Fruit fly (Drosophila melanogaster): ENCODE results near the gene CG31922.

CG31922 gene

dm6 chr2L:1169867-1170415 is at the start of gene CG31922, which contains the start of gene Plap:
CG31922 (plus strand) TSS chr2L:1170181.
Plap (minus strand) TSS chr2L:1170365.
- no peak for TF ChIP-seq Dll (optimal IDR thresholded peaks at IDR 0.05)
- no peak for TF ChIP-seq pan (optimal IDR thresholded peaks at IDR 0.05)
- no peak for TF ChIP-seq CG8478 (optimal IDR thresholded peaks at IDR 0.05)
- no peak for TF ChIP-seq EcR (GFP tag; optimal IDR thresholded peaks at IDR 0.05)
- no peak for TF ChIP-seq psq (optimal IDR thresholded peaks at IDR 0.05)
- no peak for TF ChIP-seq usp (GFP tag; optimal IDR thresholded peaks at IDR 0.05)

DNA sequence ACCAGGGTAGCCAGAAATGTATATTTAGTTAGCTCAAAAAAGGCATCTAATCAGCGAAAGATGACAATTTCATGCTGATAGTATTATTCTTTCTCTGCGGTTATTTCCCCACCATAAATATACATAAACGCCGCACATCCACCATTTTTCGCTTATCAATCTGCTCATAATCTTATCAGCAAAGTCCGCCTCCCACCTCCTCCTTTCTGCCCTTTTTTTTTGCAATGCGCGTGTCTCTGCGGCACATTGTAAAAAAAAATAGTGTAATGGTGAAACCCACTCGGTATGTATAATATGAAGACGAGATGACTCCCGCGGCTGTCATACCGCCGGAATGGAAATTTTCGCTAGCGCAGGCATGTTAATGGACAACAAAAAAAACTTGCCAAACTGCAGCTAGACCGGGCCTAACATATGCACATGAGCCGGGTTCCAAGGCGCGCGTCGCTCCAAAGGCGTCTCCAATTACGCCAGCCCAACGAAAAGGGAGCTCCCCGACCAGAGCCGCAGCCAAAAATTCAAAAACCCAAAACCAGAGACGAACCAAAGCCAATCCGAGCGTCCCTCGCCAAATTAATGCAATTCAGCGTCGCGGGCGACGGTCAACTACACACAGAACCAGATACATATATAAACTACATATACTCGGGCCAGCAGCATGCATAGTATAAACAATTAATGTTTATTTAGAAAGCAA is 49.6 kb upstream of the CG31922 start:
- TF ChIP-seq pan (optimal IDR thresholded peaks at IDR 0.05) (no peak), CG8478 (optimal IDR thresholded peaks at IDR 0.05) (no peak), Dll (optimal IDR thresholded peaks at IDR 0.05) (no peak)

DNA sequence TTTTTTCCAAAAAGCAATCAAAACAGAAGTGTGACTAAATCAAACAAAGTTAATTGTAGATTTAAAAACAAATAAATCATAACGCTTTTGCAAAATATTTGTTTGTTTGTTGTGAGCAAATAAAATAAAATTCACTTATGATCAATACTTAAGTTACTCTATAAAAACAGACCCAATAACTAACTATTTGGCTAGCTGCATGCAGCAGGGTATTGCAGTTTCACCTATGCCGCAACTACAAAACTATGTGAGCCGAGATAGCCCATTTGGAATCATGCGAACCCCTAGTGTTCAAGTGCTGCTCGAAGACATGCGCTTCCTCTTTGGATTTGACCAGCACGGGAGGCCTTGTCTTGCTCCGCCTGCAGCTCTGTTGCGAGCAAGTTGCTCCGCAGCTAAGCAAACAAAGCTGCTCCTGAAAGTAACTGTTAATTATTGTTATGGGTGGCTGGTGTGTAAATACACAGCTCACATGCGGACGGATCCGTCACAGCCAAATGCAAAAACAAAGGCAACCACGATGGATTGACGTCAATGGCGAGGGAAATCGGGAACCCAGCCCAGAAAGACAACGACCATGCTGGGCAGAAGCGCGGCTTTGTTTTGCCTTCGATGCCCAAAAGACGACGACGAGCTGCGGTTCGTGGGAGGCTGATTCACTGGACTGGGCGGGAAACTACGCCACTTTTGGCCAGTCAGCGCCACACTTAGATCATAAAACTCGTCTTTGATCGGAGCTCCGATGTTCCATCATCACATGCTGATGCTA is 47.9 kb upstream of the CG31922 start:
- TF ChIP-seq psq (optimal IDR thresholded peaks at IDR 0.05) (no peak), Dll (optimal IDR thresholded peaks at IDR 0.05) (no peak), pan (optimal IDR thresholded peaks at IDR 0.05) (no peak), EcR (GFP tag; optimal IDR thresholded peaks at IDR 0.05) (no peak), CG8478 (optimal IDR thresholded peaks at IDR 0.05) (no peak), usp (GFP tag; optimal IDR thresholded peaks at IDR 0.05) (no peak)

DNA sequence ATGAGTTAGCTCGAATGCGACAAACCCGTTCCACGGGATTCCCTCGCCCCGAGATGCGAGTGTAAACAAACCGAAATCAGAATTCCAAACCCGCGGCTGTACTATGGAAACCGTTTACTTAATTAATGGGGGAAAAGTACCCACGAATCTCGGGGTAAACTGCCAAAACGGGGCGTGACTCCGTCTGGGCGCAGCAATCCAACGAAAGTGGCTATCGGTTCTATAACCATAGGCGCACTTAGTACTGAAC is 47.3 kb upstream of the CG31922 start:
- TF ChIP-seq psq (optimal IDR thresholded peaks at IDR 0.05): no peak
- TF ChIP-seq pan (optimal IDR thresholded peaks at IDR 0.05): no peak
- TF ChIP-seq Dll (optimal IDR thresholded peaks at IDR 0.05): no peak
- no peak for TF ChIP-seq usp (GFP tag; optimal IDR thresholded peaks at IDR 0.05)
- TF ChIP-seq CG8478 (optimal IDR thresholded peaks at IDR 0.05): no peak
- TF ChIP-seq EcR (GFP tag; optimal IDR thresholded peaks at IDR 0.05): no peak

- TF ChIP-seq usp (GFP tag; optimal IDR thresholded peaks at IDR 0.05) (no peak), pan (optimal IDR thresholded peaks at IDR 0.05) (no peak), CG8478 (optimal IDR thresholded peaks at IDR 0.05) (no peak), Dll (optimal IDR thresholded peaks at IDR 0.05) (no peak), EcR (GFP tag; optimal IDR thresholded peaks at IDR 0.05) (no peak), psq (optimal IDR thresholded peaks at IDR 0.05) (no peak)
Measured at dm6 chr2L:1123078-1123818, 46.7 kb upstream of the CG31922 start.

DNA sequence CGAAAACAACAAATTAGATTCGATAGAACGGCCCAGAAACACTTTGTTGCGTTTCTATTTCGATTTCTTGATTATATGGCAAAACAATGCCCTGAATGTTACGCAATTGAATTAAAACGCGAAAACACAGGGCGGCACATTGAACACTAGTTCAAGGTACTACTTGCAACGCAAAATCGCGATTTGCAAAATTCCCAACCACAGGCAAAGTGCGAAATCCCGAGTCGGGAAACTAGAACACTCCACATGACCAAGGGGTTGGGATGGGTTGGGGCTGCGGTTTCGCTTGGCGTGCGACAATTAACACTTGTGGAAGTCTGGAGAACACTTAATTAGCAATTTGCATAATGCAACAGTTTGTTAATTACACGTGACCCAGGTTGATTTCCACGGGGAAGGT is 45.7 kb upstream of the CG31922 start:
- TF ChIP-seq Dll (optimal IDR thresholded peaks at IDR 0.05) (no peak), CG8478 (optimal IDR thresholded peaks at IDR 0.05) (no peak)

DNA sequence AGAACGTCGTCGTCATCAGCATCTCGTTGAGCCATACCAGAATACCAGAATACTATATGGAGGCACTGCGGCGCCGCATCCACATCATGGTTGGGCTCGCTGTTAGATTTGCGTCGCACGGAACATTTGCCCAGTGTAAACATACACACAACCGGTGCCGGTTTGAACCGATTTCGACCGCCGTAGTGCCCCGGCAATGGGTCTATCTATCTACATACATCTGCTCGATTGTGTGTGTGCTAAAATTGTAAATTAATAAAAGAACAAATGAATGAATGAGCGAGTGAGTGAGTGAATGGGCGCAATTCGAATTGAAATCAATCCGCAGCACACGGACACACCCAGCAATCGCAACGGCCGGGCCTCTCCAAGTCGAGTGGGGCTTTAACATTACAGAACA is 44.5 kb upstream of the CG31922 start:
- no peak for TF ChIP-seq CG8478 (optimal IDR thresholded peaks at IDR 0.05)

- TF ChIP-seq usp (GFP tag; optimal IDR thresholded peaks at IDR 0.05): no peak
- no peak for TF ChIP-seq CG8478 (optimal IDR thresholded peaks at IDR 0.05)
- no peak for TF ChIP-seq EcR (GFP tag; optimal IDR thresholded peaks at IDR 0.05)
- no peak for TF ChIP-seq psq (optimal IDR thresholded peaks at IDR 0.05)
- no peak for TF ChIP-seq pan (optimal IDR thresholded peaks at IDR 0.05)
- TF ChIP-seq Dll (optimal IDR thresholded peaks at IDR 0.05): no peak
Measured at dm6 chr2L:1126527-1126926, 43.5 kb upstream of the CG31922 start.

DNA sequence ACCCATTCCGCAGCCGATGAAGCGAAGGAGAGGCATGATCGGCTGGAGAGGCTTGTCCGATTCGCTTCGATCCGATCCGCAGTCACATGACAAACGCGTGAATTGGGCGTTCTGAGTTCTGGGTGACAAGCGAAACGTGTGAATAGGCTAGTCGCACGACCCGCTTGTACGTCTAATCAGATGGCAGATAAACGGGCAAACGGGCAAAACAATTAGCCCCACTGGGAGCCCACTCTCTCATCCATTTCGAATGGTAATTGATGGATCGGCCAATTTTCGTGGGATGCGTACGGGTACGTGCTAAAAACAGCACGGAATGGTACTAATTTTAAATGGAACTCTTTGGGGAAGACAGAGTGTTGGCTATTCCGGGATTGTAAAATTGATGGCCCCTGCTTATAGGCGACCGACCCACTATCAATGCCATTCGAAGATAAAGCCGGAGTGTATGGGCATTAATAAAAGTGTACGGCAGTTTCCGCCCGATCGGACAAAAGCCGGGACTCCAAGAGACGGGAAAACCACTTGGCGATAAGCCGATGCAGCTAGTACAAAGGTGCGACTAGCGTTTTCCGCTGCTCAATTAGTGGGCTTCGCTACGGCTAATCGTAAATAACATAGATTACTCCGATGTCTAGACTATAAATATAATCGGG is 42.4 kb upstream of the CG31922 start:
- TF ChIP-seq psq (optimal IDR thresholded peaks at IDR 0.05): no peak
- no peak for TF ChIP-seq usp (GFP tag; optimal IDR thresholded peaks at IDR 0.05)
- no peak for TF ChIP-seq CG8478 (optimal IDR thresholded peaks at IDR 0.05)
- TF ChIP-seq Dll (optimal IDR thresholded peaks at IDR 0.05): no peak
- no peak for TF ChIP-seq pan (optimal IDR thresholded peaks at IDR 0.05)
- TF ChIP-seq EcR (GFP tag; optimal IDR thresholded peaks at IDR 0.05): no peak

DNA sequence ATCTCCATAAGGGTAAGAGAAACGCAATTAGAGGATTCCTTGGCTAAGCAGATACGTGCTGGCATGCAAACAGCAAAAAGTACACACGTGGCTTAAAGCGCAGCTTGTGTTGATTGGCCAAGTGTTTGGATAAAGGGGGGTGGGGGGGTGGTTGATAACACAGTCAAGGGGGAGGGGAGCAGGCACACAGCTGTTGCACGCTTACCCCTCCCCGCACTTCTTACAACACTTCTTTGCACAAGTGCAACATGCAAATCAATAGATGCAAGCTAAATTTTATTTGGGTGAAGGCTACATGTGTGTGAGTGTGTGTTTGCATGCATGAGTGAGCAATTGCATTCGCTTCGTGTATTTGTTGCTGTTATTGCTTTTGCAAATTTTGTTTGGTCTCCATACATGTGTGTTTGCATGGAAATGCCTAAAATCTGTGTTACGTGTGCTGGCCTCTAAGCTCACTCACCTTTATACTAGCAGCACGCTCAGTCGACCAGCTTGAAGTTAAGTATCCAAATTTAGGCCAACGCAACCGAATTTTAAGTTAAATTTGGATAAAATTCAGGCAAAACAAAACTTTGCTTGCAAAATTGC is 41.5 kb upstream of the CG31922 start:
- TF ChIP-seq pan (optimal IDR thresholded peaks at IDR 0.05) (no peak), usp (GFP tag; optimal IDR thresholded peaks at IDR 0.05) (no peak), psq (optimal IDR thresholded peaks at IDR 0.05) (no peak), EcR (GFP tag; optimal IDR thresholded peaks at IDR 0.05) (no peak), CG8478 (optimal IDR thresholded peaks at IDR 0.05) (no peak), Dll (optimal IDR thresholded peaks at IDR 0.05) (no peak)

- no peak for TF ChIP-seq CG8478 (optimal IDR thresholded peaks at IDR 0.05)
- no peak for TF ChIP-seq usp (GFP tag; optimal IDR thresholded peaks at IDR 0.05)
- TF ChIP-seq EcR (GFP tag; optimal IDR thresholded peaks at IDR 0.05): no peak
- no peak for TF ChIP-seq Dll (optimal IDR thresholded peaks at IDR 0.05)
- no peak for TF ChIP-seq pan (optimal IDR thresholded peaks at IDR 0.05)
- TF ChIP-seq psq (optimal IDR thresholded peaks at IDR 0.05): no peak
Measured at dm6 chr2L:1128932-1129887, 40.8 kb upstream of the CG31922 start, which contains the start of the genes Pino and TBC1D23. Pino (minus strand) TSS chr2L:1128953. TBC1D23 (plus strand) TSS chr2L:1129316.
